Worm (Caenorhabditis elegans): ENCODE results near the gene C09G5.14.

The C09G5.14 gene

DNA sequence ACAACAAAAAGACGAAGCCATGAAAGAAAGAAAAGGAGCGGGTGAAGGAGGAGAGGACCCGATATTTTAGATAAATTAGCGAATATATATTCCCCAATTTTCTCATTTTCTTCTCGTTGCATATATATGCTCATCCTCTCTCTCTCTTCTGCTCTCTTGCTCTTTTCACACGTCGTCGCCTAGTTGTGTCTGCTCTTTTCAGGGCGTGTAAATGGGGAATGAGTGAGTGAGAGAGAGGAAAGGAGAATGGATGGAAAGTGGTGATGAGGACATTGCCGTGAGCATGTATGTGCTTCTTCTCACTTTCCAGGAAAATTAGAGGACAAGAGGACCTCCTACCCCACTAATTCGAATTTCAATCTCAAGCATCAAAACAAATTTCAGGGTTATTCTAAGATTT lies 32.5 kb upstream of the C09G5.14 start:
- TF ChIP-seq ces-1 (GFP tag; optimal IDR thresholded peaks at IDR 0.05): peak; percentile 61
- no peak for TF ChIP-seq mab-5 (tag; optimal IDR thresholded peaks at IDR 0.05)
- peak; percentile 43 for TF ChIP-seq mls-2 (tag; optimal IDR thresholded peaks at IDR 0.05)
- TF ChIP-seq unc-120 (tag; optimal IDR thresholded peaks at IDR 0.05; ENCODE audit: poor library complexity, severe bottlenecking): no peak
- no peak for TF ChIP-seq lin-32 (GFP tag; optimal IDR thresholded peaks at IDR 0.05)

DNA sequence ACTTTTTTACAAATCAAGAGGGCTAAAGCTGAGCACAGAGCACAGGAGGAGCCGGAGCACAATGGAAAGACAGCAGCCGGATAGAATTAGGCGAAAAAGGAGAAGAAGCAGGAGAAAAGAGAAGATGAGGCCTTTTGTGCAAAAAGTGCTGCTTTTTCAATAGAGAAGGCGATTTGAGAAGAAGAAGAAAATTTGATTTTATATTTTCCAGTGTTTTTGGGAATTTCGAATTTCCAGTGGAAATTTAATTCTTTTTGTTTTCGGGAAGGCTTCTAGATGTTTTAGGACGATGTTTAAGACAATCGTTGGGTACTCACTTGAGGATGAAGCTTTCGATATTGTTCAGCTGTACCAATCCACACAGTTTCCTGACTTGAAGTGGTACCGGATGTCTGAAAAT lies 30.7 kb upstream of the C09G5.14 start:
- peak; percentile 71 for TF ChIP-seq ces-1 (GFP tag; optimal IDR thresholded peaks at IDR 0.05)
- TF ChIP-seq pha-4 (tag; optimal IDR thresholded peaks at IDR 0.05): no peak

DNA sequence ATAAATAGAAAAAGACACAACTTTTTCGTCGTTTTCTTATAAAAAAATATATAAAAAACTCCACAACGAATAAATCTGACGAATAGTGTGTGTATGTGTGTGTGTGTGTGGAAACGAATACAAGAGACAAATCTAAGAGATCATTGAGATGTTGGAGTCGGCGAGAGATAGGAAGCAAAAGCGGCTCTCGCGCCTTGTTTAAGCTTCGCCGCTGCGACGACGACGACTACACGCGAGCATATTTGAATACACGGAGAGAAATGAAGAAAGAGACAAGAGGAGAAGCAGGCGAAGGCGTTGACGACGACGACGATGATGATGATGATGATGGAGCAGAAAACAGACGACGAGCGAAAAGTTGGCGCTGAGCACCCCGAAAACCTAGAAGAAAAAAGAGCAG lies 21.8 kb upstream of the C09G5.14 start:
- TF ChIP-seq ces-1 (GFP tag; optimal IDR thresholded peaks at IDR 0.05) (peak; percentile 31), blmp-1 (tag; optimal IDR thresholded peaks at IDR 0.05) (no peak), mep-1 (tag; optimal IDR thresholded peaks at IDR 0.05) (no peak)

DNA sequence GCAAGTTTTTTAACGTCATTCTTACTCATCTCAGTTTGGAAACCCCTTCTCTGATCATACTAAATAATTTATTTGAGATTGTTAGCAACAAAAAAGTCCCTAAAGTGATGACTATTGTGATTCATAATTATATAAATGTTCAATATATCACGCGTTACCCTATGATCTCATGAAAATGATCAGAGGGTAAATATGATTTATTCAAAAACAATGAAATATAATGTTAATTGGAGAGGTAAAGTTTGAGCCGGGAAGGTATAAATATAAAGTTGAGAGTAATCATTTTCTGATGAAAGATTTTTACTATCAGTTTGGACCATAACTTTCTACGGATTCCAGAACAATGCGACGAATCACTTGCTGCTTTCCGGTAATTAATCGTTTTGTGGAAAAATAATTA lies 14.1 kb upstream of the C09G5.14 start, which contains the start of gene C52A11.3:
C52A11.3 (plus strand) TSS at position 301 of the 400 bp plus-strand sequence.
- TF ChIP-seq elt-3 (tag; optimal IDR thresholded peaks at IDR 0.05) (no peak), hlh-1 (tag; optimal IDR thresholded peaks at IDR 0.05) (no peak), cnd-1 (tag; optimal IDR thresholded peaks at IDR 0.05) (no peak), lsy-2 (tag; optimal IDR thresholded peaks at IDR 0.05) (no peak), ces-1 (GFP tag; optimal IDR thresholded peaks at IDR 0.05) (no peak), bed-3 (GFP tag; optimal IDR thresholded peaks at IDR 0.05) (no peak), drap-1 (GFP tag; optimal IDR thresholded peaks at IDR 0.05) (no peak), sptf-1 (tag; optimal IDR thresholded peaks at IDR 0.05) (no peak), tbx-8 (GFP tag; optimal IDR thresholded peaks at IDR 0.05) (no peak), flh-1 (GFP tag; optimal IDR thresholded peaks at IDR 0.05) (no peak), lin-13 (tag; optimal IDR thresholded peaks at IDR 0.05) (no peak), sem-2 (GFP tag; optimal IDR thresholded peaks at IDR 0.05) (no peak), unc-120 (tag; optimal IDR thresholded peaks at IDR 0.05; ENCODE audit: poor library complexity, severe bottlenecking) (no peak), nhr-28 (tag; optimal IDR thresholded peaks at IDR 0.05) (no peak), unc-62 (GFP tag; optimal IDR thresholded peaks at IDR 0.05) (no peak), ceh-43 (GFP tag; optimal IDR thresholded peaks at IDR 0.05) (no peak)

DNA sequence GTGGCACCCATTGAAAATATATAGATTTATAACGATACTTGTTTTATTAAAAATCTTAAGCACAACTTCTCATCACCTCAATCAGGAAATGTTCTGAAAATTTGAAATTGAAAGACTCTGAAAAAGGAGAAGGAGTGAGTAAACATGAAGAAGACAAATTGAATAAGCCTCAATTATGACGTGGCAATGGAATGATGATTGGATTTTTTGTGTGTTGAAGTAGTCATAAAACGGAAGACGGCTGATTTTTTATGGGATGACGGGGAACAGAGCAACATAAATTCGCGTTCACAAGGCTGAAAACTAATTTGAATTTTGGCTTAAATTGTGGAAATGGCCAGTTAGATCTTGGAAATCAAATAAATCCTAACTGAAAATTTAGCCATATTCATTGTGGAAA lies 8.6 kb upstream of the C09G5.14 start, which contains the start of gene glb-12:
glb-12 (minus strand) TSS at position 101 of the 400 bp plus-strand sequence.
- TF ChIP-seq M03D4.4 (tag; optimal IDR thresholded peaks at IDR 0.05) (no peak), nhr-12 (tag; optimal IDR thresholded peaks at IDR 0.05) (no peak), ces-1 (GFP tag; optimal IDR thresholded peaks at IDR 0.05) (no peak), ceh-43 (GFP tag; optimal IDR thresholded peaks at IDR 0.05) (no peak), ztf-11 (tag; optimal IDR thresholded peaks at IDR 0.05) (no peak), mls-2 (tag; optimal IDR thresholded peaks at IDR 0.05) (no peak), lin-32 (GFP tag; optimal IDR thresholded peaks at IDR 0.05) (no peak), unc-62 (GFP tag; optimal IDR thresholded peaks at IDR 0.05) (no peak), blmp-1 (tag; optimal IDR thresholded peaks at IDR 0.05) (no peak), lsy-2 (tag; optimal IDR thresholded peaks at IDR 0.05) (no peak), mab-5 (tag; optimal IDR thresholded peaks at IDR 0.05) (no peak), ceh-83 (GFP tag; optimal IDR thresholded peaks at IDR 0.05) (no peak), nhr-76 (tag; optimal IDR thresholded peaks at IDR 0.05) (no peak)

DNA sequence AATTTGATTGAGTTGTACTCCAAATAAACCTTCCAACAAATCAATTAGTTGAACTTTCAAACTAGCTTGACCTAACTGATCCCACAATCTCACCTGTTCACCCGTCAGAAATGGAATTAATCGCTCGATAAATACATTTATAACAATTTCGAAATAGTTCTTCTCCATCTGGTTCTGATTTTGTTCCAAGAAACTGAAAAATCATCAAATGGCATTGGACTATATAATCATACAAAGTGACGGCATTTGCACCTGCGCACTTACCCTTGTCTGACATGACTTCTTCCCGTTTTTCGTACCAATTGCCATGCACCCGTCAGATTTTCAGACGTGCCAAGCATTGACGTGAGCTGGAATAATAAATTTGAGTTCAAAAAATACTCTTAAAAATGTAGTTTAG lies 7.7 kb upstream of the C09G5.14 start:
- TF ChIP-seq elt-1 (tag; optimal IDR thresholded peaks at IDR 0.05; ENCODE audit: borderline replicate concordance, insufficient read depth) (no peak), mls-2 (tag; optimal IDR thresholded peaks at IDR 0.05) (no peak), nhr-12 (tag; optimal IDR thresholded peaks at IDR 0.05) (no peak), bed-3 (GFP tag; optimal IDR thresholded peaks at IDR 0.05) (no peak)

DNA sequence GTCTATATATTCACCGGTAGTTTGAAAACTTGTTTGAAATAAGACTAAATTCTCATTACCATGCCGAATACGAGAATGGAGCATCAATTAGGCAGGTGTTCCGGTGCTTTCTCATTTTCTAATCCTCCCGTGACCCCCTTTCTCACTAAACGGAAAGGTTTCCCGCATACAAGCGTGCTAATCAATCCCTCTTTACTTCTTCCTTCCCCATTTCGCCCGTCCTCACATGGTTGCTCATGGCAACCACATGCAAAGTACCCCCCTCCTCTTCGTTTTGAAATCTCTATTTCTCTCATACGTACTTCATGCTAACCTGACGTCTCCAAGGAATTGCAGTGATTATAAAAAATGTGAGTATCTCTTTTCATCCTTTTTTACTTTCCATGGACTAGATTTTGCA lies 3.0 kb downstream of the C09G5.14 start, which contains the start of gene mks-5:
mks-5 (plus strand) TSS at position 301 of the 400 bp plus-strand sequence.
- TF ChIP-seq lin-32 (GFP tag; optimal IDR thresholded peaks at IDR 0.05): no peak
- TF ChIP-seq unc-120 (tag; optimal IDR thresholded peaks at IDR 0.05; ENCODE audit: poor library complexity, severe bottlenecking): no peak
- TF ChIP-seq ceh-39 (tag; optimal IDR thresholded peaks at IDR 0.05): no peak

All from whole organism, mixed stage, embryonic.